Fruit fly (Drosophila melanogaster) whole organism, embryonic: Measurements from ENCODE around the gene ninaG.

ENCODE experiments used
- Adf1 ChIP-seq: fragments of 200-800 bp; sonication (Bioruptor generic); IDR thresholded peaks from 2 replicates; pipeline ENCODE4 v1.3.6; 2022; ENCODE audit warnings: missing biosample characterization, missing genetic modification characterization
- Atf-2 ChIP-seq: fragments of 200-800 bp; sonication (Bioruptor generic); optimal IDR thresholded peaks from 2 replicates; lab custom pipeline; 2016; ENCODE audit warnings: missing biosample characterization, missing genetic modification characterization
- BEAF-32 ChIP-seq: fragments of 200-800 bp; sonication (Bioruptor generic); optimal IDR thresholded peaks from 3 replicates; lab custom pipeline; 2017; ENCODE audit warnings: missing biosample characterization, missing genetic modification characterization, mild to moderate bottlenecking, moderate library complexity, missing genetic modification reagents
- CG10654 ChIP-seq: fragments of 200-800 bp; sonication (Bioruptor generic); optimal IDR thresholded peaks from 2 replicates; lab custom pipeline; 2016; ENCODE audit warnings: missing biosample characterization, missing genetic modification characterization
- CG11456 ChIP-seq: fragments of 200-800 bp; sonication (Bioruptor generic); IDR thresholded peaks from 3 replicates; pipeline ENCODE4 v1.3.6; 2022; ENCODE audit warnings: missing biosample characterization, missing genetic modification characterization
- CG11695 ChIP-seq: fragments of 200-800 bp; sonication (Bioruptor generic); IDR thresholded peaks from 3 replicates; pipeline ENCODE4 v1.3.6; 2022; ENCODE audit warnings: missing biosample characterization, missing genetic modification characterization
- CG15269 ChIP-seq: fragments of 200-800 bp; sonication (Bioruptor generic); optimal IDR thresholded peaks from 2 replicates; lab custom pipeline; 2018; ENCODE audit warnings: missing biosample characterization, mild to moderate bottlenecking, missing genetic modification characterization, moderate library complexity
- CG15601 ChIP-seq: fragments of 200-800 bp; sonication (Bioruptor generic); optimal IDR thresholded peaks from 3 replicates; lab custom pipeline; 2019; ENCODE audit warnings: missing biosample characterization, mild to moderate bottlenecking, missing genetic modification characterization, moderate library complexity
- CG17612 ChIP-seq: fragments of 200-800 bp; sonication (Bioruptor generic); IDR thresholded peaks from 2 replicates; pipeline ENCODE4 v1.3.6; 2022; ENCODE audit warnings: missing biosample characterization, missing genetic modification characterization
- CG18011 ChIP-seq: fragments of 200-800 bp; sonication (Bioruptor generic); optimal IDR thresholded peaks from 2 replicates; lab custom pipeline; 2017; ENCODE audit warnings: missing biosample characterization, missing genetic modification characterization, mild to moderate bottlenecking, moderate library complexity, missing genotype
- CG3065 ChIP-seq: fragments of 200-800 bp; sonication (Bioruptor generic); optimal IDR thresholded peaks from 2 replicates; lab custom pipeline; 2016; ENCODE audit warnings: missing biosample characterization, missing genetic modification characterization
- CG31441 ChIP-seq: fragments of 200-800 bp; sonication (Bioruptor generic); IDR thresholded peaks from 2 replicates; pipeline ENCODE4 v1.3.6; 2022; ENCODE audit warnings: missing biosample characterization, missing genetic modification characterization
- CG6254 ChIP-seq: fragments of 200-800 bp; sonication (Bioruptor generic); optimal IDR thresholded peaks from 3 replicates; lab custom pipeline; 2017; ENCODE audit warnings: mild to moderate bottlenecking, missing biosample characterization, missing genetic modification reagents, missing genetic modification characterization
- CG7372 ChIP-seq: fragments of 200-800 bp; sonication (Bioruptor generic); IDR thresholded peaks from 2 replicates; pipeline ENCODE4 v1.3.6; 2022; ENCODE audit warnings: missing biosample characterization, missing genetic modification characterization
- CG8924 ChIP-seq: fragments of 200-800 bp; optimal IDR thresholded peaks from 3 replicates; lab custom pipeline; 2019; ENCODE audit warnings: missing biosample characterization, mild to moderate bottlenecking, missing genetic modification characterization, moderate library complexity
- CG8944 ChIP-seq: fragments of 200-800 bp; sonication (Bioruptor generic); optimal IDR thresholded peaks from 3 replicates; lab custom pipeline; 2016; ENCODE audit warnings: missing biosample characterization, missing genetic modification characterization
- Chrac-16 ChIP-seq: fragments of 200-800 bp; sonication (Bioruptor generic); optimal IDR thresholded peaks from 3 replicates; lab custom pipeline; 2016; ENCODE audit warnings: missing biosample characterization, missing genetic modification characterization
- D19B ChIP-seq: fragments of 200-800 bp; sonication (Bioruptor generic); optimal IDR thresholded peaks from 2 replicates; lab custom pipeline; 2017; ENCODE audit warnings: missing biosample characterization, mild to moderate bottlenecking, missing genetic modification characterization
- Dbx ChIP-seq: fragments of 200-800 bp; sonication (Bioruptor generic); IDR thresholded peaks from 3 replicates; pipeline ENCODE4 v1.3.6; 2022; ENCODE audit warnings: missing biosample characterization, missing genetic modification characterization
- Deaf1 ChIP-seq: fragments of 200-800 bp; optimal IDR thresholded peaks from 3 replicates; lab custom pipeline; 2019; ENCODE audit warnings: missing biosample characterization, mild to moderate bottlenecking, missing genetic modification characterization, moderate library complexity
- Fer1 ChIP-seq: fragments of 200-800 bp; sonication (Bioruptor generic); optimal IDR thresholded peaks from 2 replicates; lab custom pipeline; 2017; ENCODE audit warnings: missing biosample characterization, mild to moderate bottlenecking, missing genetic modification characterization
- GATAe ChIP-seq: fragments of 200-800 bp; sonication (Bioruptor generic); conservative IDR thresholded peaks from 2 replicates; pipeline ENCODE4 v1.3.6; 2022; ENCODE audit warnings: missing biosample characterization, missing genetic modification characterization
- HLH54F ChIP-seq: fragments of 200-800 bp; sonication (Bioruptor generic); optimal IDR thresholded peaks from 3 replicates; lab custom pipeline; 2016; ENCODE audit warnings: missing biosample characterization, missing genetic modification characterization
- HLHmδ ChIP-seq: fragments of 200-800 bp; sonication (Bioruptor generic); optimal IDR thresholded peaks from 2 replicates; lab custom pipeline; 2018; ENCODE audit warnings: missing biosample characterization, mild to moderate bottlenecking, missing genetic modification characterization, moderate library complexity
- Jarid2 ChIP-seq: fragments of 200-800 bp; sonication (Bioruptor generic); optimal IDR thresholded peaks from 3 replicates; lab custom pipeline; 2017; ENCODE audit warnings: mild to moderate bottlenecking, missing biosample characterization, missing genetic modification reagents, missing genetic modification characterization
- MESR4 ChIP-seq: fragments of 200-800 bp; sonication (Bioruptor generic); optimal IDR thresholded peaks from 2 replicates; lab custom pipeline; 2018; ENCODE audit warnings: missing biosample characterization, mild to moderate bottlenecking, missing genetic modification characterization, moderate library complexity
- NK7.1 ChIP-seq: fragments of 200-800 bp; sonication (Bioruptor generic); optimal IDR thresholded peaks from 3 replicates; lab custom pipeline; 2016; ENCODE audit warnings: missing biosample characterization, missing genetic modification characterization
- Optix ChIP-seq: fragments of 200-800 bp; sonication (Bioruptor generic); IDR thresholded peaks from 3 replicates; pipeline ENCODE4 v1.3.6; 2022; ENCODE audit warnings: missing biosample characterization, missing genetic modification characterization
- Sry-δ ChIP-seq: fragments of 200-800 bp; sonication (Bioruptor generic); optimal IDR thresholded peaks from 2 replicates; lab custom pipeline; 2016; ENCODE audit warnings: missing biosample characterization, missing genetic modification characterization
- bowl ChIP-seq: fragments of 200-800 bp; sonication (Bioruptor generic); IDR thresholded peaks from 2 replicates; pipeline ENCODE4 v1.3.6; 2022; ENCODE audit warnings: missing biosample characterization, missing genetic modification characterization
- chn ChIP-seq: fragments of 200-800 bp; sonication (Bioruptor generic); optimal IDR thresholded peaks from 2 replicates; lab custom pipeline; 2016; ENCODE audit warnings: missing biosample characterization, missing genetic modification characterization
- da ChIP-seq: fragments of 200-800 bp; sonication (Bioruptor generic); optimal IDR thresholded peaks from 2 replicates; lab custom pipeline; 2016; ENCODE audit warnings: missing biosample characterization, missing genetic modification characterization
- dmrt11E ChIP-seq: fragments of 200-800 bp; sonication (Bioruptor generic); optimal IDR thresholded peaks from 3 replicates; lab custom pipeline; 2018; ENCODE audit warnings: missing biosample characterization, mild to moderate bottlenecking, missing genetic modification characterization, moderate library complexity
- dmrt99B ChIP-seq: fragments of 200-800 bp; sonication (Bioruptor generic); optimal IDR thresholded peaks from 2 replicates; lab custom pipeline; 2018; ENCODE audit warnings: missing biosample characterization, mild to moderate bottlenecking, missing genetic modification characterization, moderate library complexity
- dpn ChIP-seq, 2 experiments: fragments of 200-800 bp; sonication (Bioruptor generic); optimal IDR thresholded peaks; 3 replicates each; lab custom pipeline; 2016; ENCODE audit warnings: missing biosample characterization in 2 of 2, missing genetic modification characterization in 2 of 2
- en ChIP-seq: fragments of 200-800 bp; sonication (Bioruptor generic); optimal IDR thresholded peaks from 2 replicates; lab custom pipeline; 2016; ENCODE audit warnings: missing biosample characterization, missing genetic modification characterization
- ham ChIP-seq: fragments of 200-800 bp; sonication (Bioruptor generic); IDR thresholded peaks from 2 replicates; pipeline ENCODE4 v1.3.6; 2022; ENCODE audit warnings: missing biosample characterization, missing genetic modification characterization
- klu ChIP-seq: fragments of 200-800 bp; sonication (Bioruptor generic); IDR thresholded peaks from 2 replicates; pipeline ENCODE4 v1.3.6; 2022; ENCODE audit warnings: missing biosample characterization, missing genetic modification characterization
- lola ChIP-seq, 3 experiments: fragments of >200 bp in 2 of 3; fragments of 200-800 bp in 1 of 3; sonication (Bioruptor generic) in 1 of 3; optimal IDR thresholded peaks; 2 replicates each; lab custom pipeline; 2017 to 2019; ENCODE audit warnings: missing biosample characterization in 3 of 3, missing genetic modification characterization in 3 of 3, mild to moderate bottlenecking in 1 of 3, moderate library complexity in 1 of 3
- mirr ChIP-seq: fragments of 200-800 bp; sonication (Bioruptor generic); optimal IDR thresholded peaks from 3 replicates; lab custom pipeline; 2018; ENCODE audit warnings: missing biosample characterization, mild to moderate bottlenecking, missing genetic modification characterization
- pum ChIP-seq: fragments of 200-800 bp; sonication (Bioruptor generic); optimal IDR thresholded peaks from 2 replicates; lab custom pipeline; 2016; ENCODE audit warnings: missing biosample characterization, missing genetic modification characterization
- row ChIP-seq: fragments of 200-800 bp; sonication (Bioruptor generic); IDR thresholded peaks from 3 replicates; pipeline ENCODE4 v1.3.6; 2022; ENCODE audit warnings: missing biosample characterization, missing genetic modification characterization
- sc ChIP-seq, 3 experiments: fragments of >200 bp in 2 of 3; fragments of 200-800 bp in 1 of 3; sonication (Bioruptor generic) in 1 of 3; optimal IDR thresholded peaks; 2 replicates in 2 of 3; 3 replicates in 1 of 3; lab custom pipeline; 2017; ENCODE audit warnings: mild to moderate bottlenecking in 1 of 3, missing biosample characterization in 1 of 3, missing genetic modification characterization in 1 of 3, missing genetic modification reagents in 1 of 3
- sens ChIP-seq: fragments of 200-800 bp; sonication (Bioruptor generic); peaks from one replicate; lab custom pipeline; 2016; ENCODE audit warnings: missing biosample characterization, missing genetic modification characterization
- sisA ChIP-seq: fragments of 200-800 bp; sonication (Bioruptor generic); IDR thresholded peaks from 2 replicates; pipeline ENCODE4 v1.3.6; 2022; ENCODE audit warnings: missing biosample characterization, missing genetic modification characterization
- tll ChIP-seq, 2 experiments: fragments of 200-800 bp in 1 of 2; fragments of >200 bp in 1 of 2; sonication (Bioruptor generic) in 1 of 2; optimal IDR thresholded peaks; 2 replicates each; lab custom pipeline; 2017 to 2019; ENCODE audit warnings: missing biosample characterization in 2 of 2, missing genetic modification characterization in 2 of 2, mild to moderate bottlenecking in 1 of 2, moderate library complexity in 1 of 2
- trh ChIP-seq: fragments of 200-800 bp; sonication (Bioruptor generic); optimal IDR thresholded peaks from 2 replicates; lab custom pipeline; 2016; ENCODE audit warnings: missing biosample characterization, missing genetic modification characterization
- wek ChIP-seq: fragments of 200-800 bp; sonication (Bioruptor generic); optimal IDR thresholded peaks from 3 replicates; lab custom pipeline; 2018; ENCODE audit warnings: missing biosample characterization, mild to moderate bottlenecking, missing genetic modification characterization, moderate library complexity
- zen2 ChIP-seq: fragments of 200-800 bp; sonication (Bioruptor generic); IDR thresholded peaks from 3 replicates; pipeline ENCODE4 v1.3.6; 2022; ENCODE audit warnings: missing biosample characterization, missing genetic modification characterization; ENCODE audit not compliant: partially characterized antibody

Gene ninaG

dm6 chr3R:11460502-11461358 is 39.2 kb upstream of the ninaG start, which contains the start of gene PGRP-LB (continued):
- TF ChIP-seq dmrt99B (tag; lab: Kevin White, UChicago) (peak; percentile 10), CG10654 (GFP tag; lab: Kevin White, UChicago) (no peak), en (GFP tag; lab: Kevin White, UChicago) (no peak), pum (GFP tag; lab: Kevin White, UChicago) (no peak), dmrt11E (tag; lab: Kevin White, UChicago) (no peak), D19B (peak; percentile 26), lola (GFP tag; optimal IDR thresholded peaks at IDR 0.05; lab: Kevin White, UChicago) (no peak), BEAF-32 (GFP tag; lab: Kevin White, UChicago) (no peak), da (GFP tag; lab: Kevin White, UChicago) (no peak), MESR4 (GFP tag; lab: Kevin White, UChicago) (no peak), CG15269 (tag; lab: Kevin White, UChicago) (peak; percentile 29), Optix (GFP tag; lab: Robert Waterston, UW) (no peak), trh (GFP tag; lab: Kevin White, UChicago) (no peak), CG15601 (no peak), CG7372 (GFP tag; lab: Robert Waterston, UW) (no peak), row (GFP tag; lab: Robert Waterston, UW) (peak; percentile 67), sisA (GFP tag; lab: Robert Waterston, UW) (no peak), CG18011 (GFP tag; lab: Kevin White, UChicago) (no peak), dpn (GFP tag; optimal IDR thresholded peaks at IDR 0.05; lab: Kevin White, UChicago) (peak; percentile 21 to 29), CG8924 (tag; lab: Kevin White, UChicago) (no peak), Jarid2 (GFP tag; lab: Kevin White, UChicago) (no peak), Chrac-16 (GFP tag; lab: Kevin White, UChicago) (no peak), Dbx (GFP tag; lab: Robert Waterston, UW) (0 out of 3 replicates have a peak, but pooled peaks have one; percentile 50), CG11695 (no peak), NK7.1 (GFP tag; lab: Kevin White, UChicago) (no peak), CG6254 (GFP tag; lab: Kevin White, UChicago) (no peak), zen2 (GFP tag; lab: Robert Waterston, UW) (no peak), Deaf1 (tag; lab: Kevin White, UChicago) (no peak), klu (GFP tag; lab: Robert Waterston, UW) (no peak), bowl (GFP tag; lab: Robert Waterston, UW) (no peak), sens (GFP tag; lab: Kevin White, UChicago) (peak; percentile 55), CG17612 (GFP tag; lab: Robert Waterston, UW) (no peak), tll (GFP tag; optimal IDR thresholded peaks at IDR 0.05; lab: Kevin White, UChicago) (no peak), chn (GFP tag; lab: Kevin White, UChicago) (no peak), sc (optimal IDR thresholded peaks at IDR 0.05; lab: Kevin White, UChicago) (no peak), sc (GFP tag; optimal IDR thresholded peaks at IDR 0.05; lab: Kevin White, UChicago) (no peak), GATAe (GFP tag; lab: Robert Waterston, UW) (peak; percentile 56), CG31441 (GFP tag; lab: Robert Waterston, UW) (peak; percentile 11; the same call in 1 of the 2 replicates), CG8944 (no peak), Adf1 (peak; percentile 32; the same call in 1 of the 2 replicates), Atf-2 (GFP tag; lab: Kevin White, UChicago) (no peak), wek (no peak), Sry-δ (GFP tag; lab: Kevin White, UChicago) (no peak), HLHmδ (GFP tag; lab: Kevin White, UChicago) (no peak), mirr (peak; percentile 26), HLH54F (GFP tag; lab: Kevin White, UChicago) (no peak), CG11456 (0 out of 3 replicates have a peak, but pooled peaks have one; percentile 51), ham (GFP tag; lab: Robert Waterston, UW) (no peak), CG3065 (GFP tag; lab: Kevin White, UChicago) (no peak), Fer1 (GFP tag; lab: Kevin White, UChicago) (no peak)
